Worm (Caenorhabditis elegans): ENCODE data around the gene cng-3.

- TF ChIP-seq nfya-1 (tag; optimal IDR thresholded peaks at IDR 0.05) (no peak), fkh-10 (GFP tag; optimal IDR thresholded peaks at IDR 0.05) (no peak), odd-2 (tag; optimal IDR thresholded peaks at IDR 0.05) (no peak), elt-2 (tag; optimal IDR thresholded peaks at IDR 0.05) (no peak), ceh-6 (GFP tag; optimal IDR thresholded peaks at IDR 0.05) (no peak), K09A11.1 (tag; optimal IDR thresholded peaks at IDR 0.05; ENCODE audit: insufficient read depth) (no peak), sox-4 (tag; optimal IDR thresholded peaks at IDR 0.05) (no peak)
Observed at ce11 chrIV:9525682-9526416, 45.0 kb upstream of the cng-3 start, which contains the start of gene elo-1.

All from whole organism, late embryonic.